In the genomic region with DNA sequence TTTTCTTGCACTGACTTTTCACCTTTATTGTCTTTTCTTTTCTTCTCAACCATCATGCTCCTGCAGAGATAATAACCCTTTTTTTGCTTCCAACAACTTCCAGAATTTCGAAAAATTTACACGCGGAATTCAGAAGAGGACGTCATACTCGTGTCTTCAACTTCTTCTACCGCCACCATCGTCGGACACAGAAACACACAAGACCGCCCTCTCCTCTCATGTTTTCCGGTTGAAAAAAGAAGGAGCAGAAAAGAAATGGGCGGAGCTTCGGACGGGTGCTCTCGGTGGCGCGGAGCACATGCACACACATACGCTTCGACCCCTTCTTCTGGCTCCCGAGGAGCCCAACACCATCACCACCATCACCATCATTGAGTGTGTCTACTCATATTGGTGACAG, we compare ENCODE assay signal across 2 worm cellular contexts.
TF ChIP-seq lines count a peak whose summit lies in the region.

A gene (plus strand): TSS at position 301 of the 400 bp plus-strand sequence.

TF ChIP-seq in whole organism, L1 larva, 84 proteins besides CTCF, POLR2A, EP300 and RAD21:
- TF ChIP-seq lin-14 (GFP tag; optimal IDR thresholded peaks at IDR 0.05; lab: Kevin White, UChicago) (peak; percentile 7), pag-3 (tag; optimal IDR thresholded peaks at IDR 0.05; lab: Kevin White, UChicago; ENCODE audit: borderline replicate concordance, insufficient read depth) (no peak)
TF ChIP-seq in whole organism, L1 larva: peak in this region for 1.

TF ChIP-seq in whole organism, L4 larva, 104 proteins besides CTCF, POLR2A, EP300 and RAD21:
- TF ChIP-seq hlh-30 (tag; optimal IDR thresholded peaks at IDR 0.05; lab: Kevin White, UChicago; ENCODE audit: insufficient read depth) (peak; percentile 5), vab-7 (GFP tag; IDR thresholded peaks at IDR 0.05; lab: Robert Waterston, UW) (no peak)
TF ChIP-seq in whole organism, L4 larva: peak in this region for 1.
